Worm (Caenorhabditis elegans): ENCODE results near the gene dnj-14.

Gene dnj-14

DNA sequence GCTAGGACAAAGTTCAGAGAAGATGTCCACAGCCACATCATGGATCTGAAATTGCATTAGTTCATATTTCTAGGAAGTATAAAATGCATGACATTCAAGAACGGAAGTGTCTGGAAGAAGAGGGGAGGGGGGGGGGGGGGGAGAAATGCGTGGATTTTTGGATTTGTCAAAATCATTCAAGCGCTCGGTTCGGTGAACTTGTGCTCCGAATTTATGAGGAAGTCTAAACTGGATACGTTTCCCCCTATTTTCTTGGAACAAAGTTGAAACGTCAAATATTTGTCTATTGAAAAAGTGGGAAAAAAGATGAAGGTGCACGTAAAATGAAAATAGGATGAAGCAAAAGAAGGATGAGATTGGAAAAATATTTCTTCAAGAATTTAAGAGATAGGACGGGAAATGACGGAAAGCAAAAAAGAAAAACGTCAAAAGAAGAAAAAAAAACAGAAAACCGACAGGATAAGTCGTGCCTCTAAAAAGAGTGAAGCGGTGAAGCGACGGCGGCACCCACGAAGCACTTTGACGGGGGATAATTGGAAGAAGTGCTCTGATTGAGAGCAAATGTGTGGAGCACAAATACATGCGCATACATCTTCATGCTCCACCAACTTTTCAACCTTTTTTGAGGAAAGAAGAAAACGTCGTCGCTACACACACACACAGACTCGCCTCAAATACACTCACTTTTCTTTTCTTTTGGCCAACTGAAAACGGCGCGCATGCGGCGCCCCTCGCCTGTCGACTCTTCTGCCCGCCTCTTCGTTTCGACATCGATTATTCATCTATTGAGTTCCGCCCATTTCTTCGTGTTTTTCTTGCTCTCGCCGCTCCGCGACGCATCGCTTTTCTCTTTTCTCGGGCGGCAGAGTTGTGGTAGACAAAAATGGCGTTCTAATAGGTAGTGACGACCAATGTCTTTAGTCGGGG lies 9.3 kb upstream of the dnj-14 start, which contains the start of gene F55D10.4:
Gene F55D10.4 (minus strand): TSS at position 51 of the 927 bp plus-strand sequence.
- peak; percentile 80 for TF ChIP-seq unc-42 (tag; optimal IDR thresholded peaks at IDR 0.05)
- peak; percentile 13 for TF ChIP-seq ceh-14 (tag; optimal IDR thresholded peaks at IDR 0.05)
- peak; percentile 2 for TF ChIP-seq ceh-48 (tag; optimal IDR thresholded peaks at IDR 0.05)
- TF ChIP-seq ceh-31 (tag; optimal IDR thresholded peaks at IDR 0.05), result peak; percentile 45
- no peak for TF ChIP-seq dve-1 (tag; optimal IDR thresholded peaks at IDR 0.05)

DNA sequence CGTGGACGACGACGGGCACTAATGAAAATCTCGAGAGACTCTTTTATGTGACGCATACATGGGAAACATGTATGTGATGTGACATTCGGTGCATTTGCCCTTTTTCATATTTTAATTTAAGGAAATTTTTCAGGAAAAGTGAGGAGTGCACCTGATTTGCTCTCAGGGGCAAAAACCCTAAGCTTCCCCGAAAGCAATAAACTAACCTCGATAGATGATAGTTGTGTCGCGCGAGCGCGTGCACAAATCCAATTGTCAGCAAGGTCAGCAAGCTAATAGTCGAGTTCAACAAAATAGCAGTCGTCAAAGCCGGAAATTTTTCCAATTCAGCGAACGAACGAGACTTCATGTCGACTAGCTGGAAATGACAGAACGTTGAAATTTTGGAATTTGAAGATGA lies 6.6 kb upstream of the dnj-14 start:
- TF ChIP-seq unc-42 (tag; optimal IDR thresholded peaks at IDR 0.05) (peak; percentile 72), ceh-34 (tag; optimal IDR thresholded peaks at IDR 0.05) (no peak)

DNA sequence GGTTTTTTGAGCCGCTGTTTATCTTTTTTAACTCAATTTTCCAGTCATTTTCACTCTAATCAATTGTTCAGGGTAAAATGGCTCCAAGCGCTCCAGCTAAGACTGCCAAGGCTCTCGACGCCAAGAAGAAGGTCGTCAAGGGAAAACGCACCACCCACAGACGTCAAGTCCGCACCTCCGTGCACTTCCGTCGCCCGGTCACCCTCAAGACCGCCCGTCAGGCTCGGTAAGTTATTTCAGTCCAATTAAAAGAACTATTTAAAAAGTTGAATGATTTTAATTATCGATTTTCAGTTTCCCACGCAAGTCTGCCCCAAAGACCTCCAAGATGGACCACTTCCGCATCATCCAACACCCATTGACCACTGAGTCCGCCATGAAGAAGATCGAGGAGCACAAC lies 3.6 kb upstream of the dnj-14 start, which contains the start of gene rpl-25.1:
Gene rpl-25.1 (plus strand): TSS at position 72 of the 400 bp plus-strand sequence.
- TF ChIP-seq syd-9 (tag; optimal IDR thresholded peaks at IDR 0.05) (no peak), elt-4 (tag; optimal IDR thresholded peaks at IDR 0.05) (no peak), hlh-6 (tag; optimal IDR thresholded peaks at IDR 0.05) (no peak), nfya-1 (tag; optimal IDR thresholded peaks at IDR 0.05) (no peak), ceh-14 (tag; optimal IDR thresholded peaks at IDR 0.05) (no peak), lim-6 (tag; optimal IDR thresholded peaks at IDR 0.05) (no peak), hlh-30 (tag; optimal IDR thresholded peaks at IDR 0.05; ENCODE audit: insufficient read depth) (no peak), ceh-45 (GFP tag; IDR thresholded peaks at IDR 0.05) (no peak), K02D7.2 (tag; optimal IDR thresholded peaks at IDR 0.05) (no peak), gmeb-2 (tag; optimal IDR thresholded peaks at IDR 0.05) (no peak), lin-11 (tag; optimal IDR thresholded peaks at IDR 0.05) (no peak), ceh-18 (tag; optimal IDR thresholded peaks at IDR 0.05) (no peak), unc-55 (GFP tag; optimal IDR thresholded peaks at IDR 0.05) (no peak), ceh-6 (GFP tag; optimal IDR thresholded peaks at IDR 0.05) (no peak), unc-86 (tag; optimal IDR thresholded peaks at IDR 0.05) (no peak), pax-1 (tag; optimal IDR thresholded peaks at IDR 0.05) (no peak), pat-9 (tag; optimal IDR thresholded peaks at IDR 0.05) (no peak), pha-4 (tag; optimal IDR thresholded peaks at IDR 0.05) (no peak), nhr-11 (tag; optimal IDR thresholded peaks at IDR 0.05) (no peak), sox-2 (GFP tag; IDR thresholded peaks at IDR 0.05) (no peak)

DNA sequence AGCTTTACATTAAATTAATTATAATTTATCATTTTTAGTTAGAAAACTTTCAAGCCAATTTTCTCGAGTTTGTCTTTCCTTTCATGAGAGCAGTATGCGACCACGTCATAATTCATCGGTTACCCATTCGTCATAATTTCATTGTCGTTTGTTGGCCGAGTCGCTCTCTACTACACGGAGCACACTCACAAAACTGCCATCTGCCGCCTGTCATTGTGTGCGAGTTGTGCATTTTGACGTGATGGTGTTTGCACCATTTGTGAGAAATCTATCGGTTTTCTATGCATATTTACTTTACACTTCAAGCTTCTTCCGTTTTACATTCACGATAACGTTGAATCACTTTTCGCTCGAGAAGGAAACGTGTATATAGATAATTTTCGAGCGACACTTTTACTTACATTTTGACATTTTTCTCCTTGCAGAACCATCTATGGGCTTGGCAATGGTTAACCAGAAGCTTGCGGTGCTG lies 4.8 kb downstream of the dnj-14 start, which contains the start of gene dhhc-10:
Gene dhhc-10 (plus strand): TSS at position 422 of the 472 bp plus-strand sequence.
- TF ChIP-seq dve-1 (tag; optimal IDR thresholded peaks at IDR 0.05) (peak; percentile 40), tbx-2 (tag; optimal IDR thresholded peaks at IDR 0.05) (peak; percentile 45), Y22D7AL.16 (tag; optimal IDR thresholded peaks at IDR 0.05) (no peak), nhr-232 (tag; optimal IDR thresholded peaks at IDR 0.05) (no peak), nfya-1 (tag; optimal IDR thresholded peaks at IDR 0.05) (peak; percentile 36), unc-55 (GFP tag; optimal IDR thresholded peaks at IDR 0.05) (peak; percentile 93), ceh-48 (tag; optimal IDR thresholded peaks at IDR 0.05) (peak; percentile 59), pha-2 (tag; optimal IDR thresholded peaks at IDR 0.05) (peak; percentile 34), F13H6.1 (tag; optimal IDR thresholded peaks at IDR 0.05) (no peak), pha-4 (tag; optimal IDR thresholded peaks at IDR 0.05) (no peak), ceh-31 (tag; optimal IDR thresholded peaks at IDR 0.05) (peak; percentile 0), rnt-1 (tag; optimal IDR thresholded peaks at IDR 0.05) (no peak), elt-2 (tag; optimal IDR thresholded peaks at IDR 0.05) (peak; percentile 46), unc-42 (tag; optimal IDR thresholded peaks at IDR 0.05) (peak; percentile 84)

DNA sequence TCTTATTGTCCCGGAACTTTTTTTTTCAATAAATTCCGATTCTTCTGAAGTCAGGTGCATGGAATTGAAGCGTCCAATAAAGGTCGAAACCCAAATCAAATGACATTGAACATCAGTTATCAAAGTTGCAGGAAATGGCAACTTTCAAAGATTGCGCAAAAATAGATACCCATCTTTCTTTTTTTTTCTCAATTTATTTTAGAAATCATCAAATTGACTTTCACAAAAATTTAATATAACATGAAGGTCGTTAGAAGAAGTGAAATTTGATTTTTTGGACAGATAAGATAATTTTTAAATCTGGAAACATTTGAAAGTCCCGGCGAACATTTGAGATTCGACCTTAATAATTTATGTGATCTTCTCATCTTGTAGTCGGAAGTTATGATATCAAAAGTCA lies 5.9 kb downstream of the dnj-14 start:
- TF ChIP-seq mec-3 (tag; optimal IDR thresholded peaks at IDR 0.05; ENCODE audit: borderline replicate concordance), result no peak
- no peak for TF ChIP-seq pqm-1 (tag; optimal IDR thresholded peaks at IDR 0.05)
- no peak for TF ChIP-seq odd-2 (tag; optimal IDR thresholded peaks at IDR 0.05)
- TF ChIP-seq elt-4 (tag; optimal IDR thresholded peaks at IDR 0.05), result no peak
- TF ChIP-seq unc-3 (GFP tag; conservative IDR thresholded peaks at IDR 0.05), result no peak
- no peak for TF ChIP-seq unc-3 (tag; optimal IDR thresholded peaks at IDR 0.05)
- TF ChIP-seq K09A11.1 (tag; optimal IDR thresholded peaks at IDR 0.05; ENCODE audit: insufficient read depth), result no peak
- TF ChIP-seq ceh-9 (tag; optimal IDR thresholded peaks at IDR 0.05), result no peak
- no peak for TF ChIP-seq tbx-2 (tag; optimal IDR thresholded peaks at IDR 0.05)
- TF ChIP-seq lin-11 (tag; optimal IDR thresholded peaks at IDR 0.05), result no peak
- no peak for TF ChIP-seq nhr-232 (tag; optimal IDR thresholded peaks at IDR 0.05)
- no peak for TF ChIP-seq ztf-16 (tag; optimal IDR thresholded peaks at IDR 0.05)
- no peak for TF ChIP-seq ceh-22 (tag; optimal IDR thresholded peaks at IDR 0.05)
- TF ChIP-seq nfya-1 (tag; optimal IDR thresholded peaks at IDR 0.05), result no peak
- TF ChIP-seq lim-6 (tag; optimal IDR thresholded peaks at IDR 0.05), result no peak
- TF ChIP-seq ceh-6 (GFP tag; optimal IDR thresholded peaks at IDR 0.05), result no peak
- TF ChIP-seq pha-2 (tag; optimal IDR thresholded peaks at IDR 0.05), result no peak
- no peak for TF ChIP-seq fax-1 (tag; optimal IDR thresholded peaks at IDR 0.05)
